Fruit fly (Drosophila melanogaster) whole organism, embryonic: ENCODE results near the gene rt.

Experiments used
- Aef1 ChIP-seq: fragments of 200-800 bp; sonication (Bioruptor generic); IDR thresholded peaks from 3 replicates; pipeline ENCODE4 v1.3.6; 2022; ENCODE audit warnings: missing biosample characterization, missing genetic modification characterization
- Atf6 ChIP-seq: fragments of 200-800 bp; sonication (Bioruptor generic); IDR thresholded peaks from 2 replicates; pipeline ENCODE4 v1.3.6; 2022; ENCODE audit warnings: missing biosample characterization, missing genetic modification characterization
- Awh ChIP-seq: fragments of 200-800 bp; sonication (Bioruptor generic); IDR thresholded peaks from 2 replicates; pipeline ENCODE4, ENCODE4 v1.3.6; 2022; ENCODE audit warnings: missing biosample characterization, missing genetic modification characterization
- B-H2 ChIP-seq: fragments of 200-800 bp; sonication (Bioruptor generic); optimal IDR thresholded peaks from 2 replicates; lab custom pipeline; 2018; ENCODE audit warnings: missing biosample characterization, mild to moderate bottlenecking, missing genetic modification characterization
- Blimp-1 ChIP-seq: fragments of 200-800 bp; sonication (Bioruptor generic); optimal IDR thresholded peaks from 3 replicates; lab custom pipeline; 2018; ENCODE audit warnings: missing biosample characterization, missing genetic modification characterization, mild to moderate bottlenecking, moderate library complexity, missing genetic modification reagents
- CG1024 ChIP-seq: fragments of 200-800 bp; sonication (Bioruptor generic); IDR thresholded peaks from 2 replicates; pipeline ENCODE4 v1.3.6; 2022; ENCODE audit warnings: missing biosample characterization, missing genetic modification characterization
- CG13296 ChIP-seq: fragments of 200-800 bp; sonication (Bioruptor generic); optimal IDR thresholded peaks from 3 replicates; lab custom pipeline; 2018; ENCODE audit warnings: missing biosample characterization, mild to moderate bottlenecking, missing genetic modification characterization
- CG14441 ChIP-seq: fragments of 200-800 bp; sonication (Bioruptor generic); IDR thresholded peaks from 2 replicates; pipeline ENCODE4 v1.3.6; 2022; ENCODE audit warnings: missing biosample characterization, missing genetic modification characterization
- CG15269 ChIP-seq: fragments of 200-800 bp; sonication (Bioruptor generic); optimal IDR thresholded peaks from 2 replicates; lab custom pipeline; 2018; ENCODE audit warnings: missing biosample characterization, mild to moderate bottlenecking, missing genetic modification characterization, moderate library complexity
- CG15514 ChIP-seq: fragments of 200-800 bp; sonication (Bioruptor generic); optimal IDR thresholded peaks from 3 replicates; lab custom pipeline; 2017; ENCODE audit warnings: missing biosample characterization, missing genetic modification characterization, mild to moderate bottlenecking, moderate library complexity, missing genetic modification reagents
- CG18599 ChIP-seq: fragments of 200-800 bp; sonication (Bioruptor generic); optimal IDR thresholded peaks from 3 replicates; lab custom pipeline; 2017; ENCODE audit warnings: missing biosample characterization, missing genetic modification characterization, mild to moderate bottlenecking, moderate library complexity, missing genetic modification reagents
- CG2120 ChIP-seq: fragments of 200-800 bp; sonication (Bioruptor generic); optimal IDR thresholded peaks from 3 replicates; lab custom pipeline; 2016; ENCODE audit warnings: missing biosample characterization, missing genetic modification characterization
- CG2678 ChIP-seq: fragments of 200-800 bp; sonication (Bioruptor generic); optimal IDR thresholded peaks from 3 replicates; lab custom pipeline; 2019; ENCODE audit warnings: missing biosample characterization, mild to moderate bottlenecking, missing genetic modification characterization, moderate library complexity
- CG3163 ChIP-seq: fragments of 200-800 bp; sonication (Bioruptor generic); optimal IDR thresholded peaks from 3 replicates; lab custom pipeline; 2016; ENCODE audit warnings: missing biosample characterization, missing genetic modification characterization
- CG34422 ChIP-seq: fragments of 200-800 bp; sonication (Bioruptor generic); IDR thresholded peaks from 3 replicates; pipeline ENCODE4 v1.3.6; 2022; ENCODE audit warnings: missing biosample characterization, missing genetic modification characterization
- CG4424 ChIP-seq: fragments of 200-800 bp; sonication (Bioruptor generic); optimal IDR thresholded peaks from 3 replicates; lab custom pipeline; 2016; ENCODE audit warnings: missing biosample characterization, missing genetic modification characterization
- CG7839 ChIP-seq: fragments of 200-800 bp; sonication (Bioruptor generic); optimal IDR thresholded peaks from 3 replicates; lab custom pipeline; 2018; ENCODE audit warnings: missing biosample characterization, mild to moderate bottlenecking, missing genetic modification characterization, moderate library complexity
- CG9932 ChIP-seq: fragments of 200-800 bp; sonication (Bioruptor generic); IDR thresholded peaks from 2 replicates; pipeline ENCODE4 v1.3.6; 2022; ENCODE audit warnings: missing biosample characterization, missing genetic modification characterization
- Dbx ChIP-seq: fragments of 200-800 bp; sonication (Bioruptor generic); IDR thresholded peaks from 3 replicates; pipeline ENCODE4 v1.3.6; 2022; ENCODE audit warnings: missing biosample characterization, missing genetic modification characterization
- Drgx ChIP-seq: fragments of 200-800 bp; sonication (Bioruptor generic); IDR thresholded peaks from 2 replicates; pipeline ENCODE4 v1.3.6; 2022; ENCODE audit warnings: missing biosample characterization, missing genetic modification characterization
- E2f2 ChIP-seq: fragments of 200-800 bp; sonication (Bioruptor generic); IDR thresholded peaks from 2 replicates; pipeline ENCODE4 v1.3.6; 2022; ENCODE audit warnings: missing biosample characterization, missing genetic modification characterization
- Ets97D ChIP-seq: fragments of 200-800 bp; sonication (Bioruptor generic); optimal IDR thresholded peaks from 3 replicates; lab custom pipeline; 2016; ENCODE audit warnings: missing biosample characterization, missing genetic modification characterization
- Fer1 ChIP-seq: fragments of 200-800 bp; sonication (Bioruptor generic); optimal IDR thresholded peaks from 2 replicates; lab custom pipeline; 2017; ENCODE audit warnings: missing biosample characterization, mild to moderate bottlenecking, missing genetic modification characterization
- Gsc ChIP-seq: fragments of 200-800 bp; sonication (Bioruptor generic); IDR thresholded peaks from 2 replicates; pipeline ENCODE4 v1.3.6; 2022; ENCODE audit warnings: missing biosample characterization, missing genetic modification characterization
- Gug ChIP-seq: fragments of 200-800 bp; sonication (Bioruptor generic); IDR thresholded peaks from 4 replicates; pipeline ENCODE4 v1.3.6; 2022; ENCODE audit warnings: missing biosample characterization, missing genetic modification characterization
- HLH3B ChIP-seq: fragments of 200-800 bp; sonication (Bioruptor generic); IDR thresholded peaks from 2 replicates; pipeline ENCODE4 v1.3.6; 2022; ENCODE audit warnings: missing biosample characterization, missing genetic modification characterization
- Oli ChIP-seq: fragments of 200-800 bp; sonication (Bioruptor generic); optimal IDR thresholded peaks from 2 replicates; lab custom pipeline; 2018; ENCODE audit warnings: missing biosample characterization, mild to moderate bottlenecking, missing genetic modification characterization, moderate library complexity
- PHDP ChIP-seq: fragments of 200-800 bp; sonication (Bioruptor generic); optimal IDR thresholded peaks from 3 replicates; lab custom pipeline; 2018; ENCODE audit warnings: missing biosample characterization, mild to moderate bottlenecking, missing genetic modification characterization, moderate library complexity
- Pdp1 ChIP-seq, 2 experiments: fragments of 200-800 bp; sonication (Bioruptor generic); optimal IDR thresholded peaks; 3 replicates each; lab custom pipeline; 2016; ENCODE audit warnings: missing biosample characterization in 2 of 2, missing genetic modification characterization in 2 of 2, mild to moderate bottlenecking in 1 of 2, moderate library complexity in 1 of 2
- Xrp1 ChIP-seq: fragments of 200-800 bp; sonication (Bioruptor generic); IDR thresholded peaks from 2 replicates; pipeline ENCODE4 v1.3.6; 2022; ENCODE audit warnings: missing biosample characterization, missing genetic modification characterization
- abd-A ChIP-seq: fragments of 200-800 bp; sonication (Bioruptor generic); optimal IDR thresholded peaks from 3 replicates; lab custom pipeline; 2019; ENCODE audit warnings: missing biosample characterization, mild to moderate bottlenecking, missing genetic modification characterization, moderate library complexity
- az2 ChIP-seq: fragments of 200-800 bp; sonication (Bioruptor generic); optimal IDR thresholded peaks from 3 replicates; lab custom pipeline; 2016; ENCODE audit warnings: missing biosample characterization, missing genetic modification characterization
- bsh ChIP-seq, 2 experiments: fragments of 200-800 bp; sonication (Bioruptor generic); optimal IDR thresholded peaks; 2 replicates each; lab custom pipeline; 2017 to 2018; ENCODE audit warnings: mild to moderate bottlenecking in 2 of 2, missing biosample characterization in 2 of 2, missing genetic modification characterization in 2 of 2, moderate library complexity in 1 of 2
- chif ChIP-seq, 2 experiments: fragments of 200-800 bp; sonication (Bioruptor generic); optimal IDR thresholded peaks; 3 replicates each; lab custom pipeline; 2016; ENCODE audit warnings: missing biosample characterization in 2 of 2, missing genetic modification characterization in 2 of 2
- ems ChIP-seq: fragments of 200-800 bp; sonication (Bioruptor generic); optimal IDR thresholded peaks from 3 replicates; lab custom pipeline; 2016; ENCODE audit warnings: missing biosample characterization, missing genetic modification characterization
- gem ChIP-seq: fragments of 200-800 bp; sonication (Bioruptor generic); optimal IDR thresholded peaks from 2 replicates; lab custom pipeline; 2019; ENCODE audit warnings: missing biosample characterization, mild to moderate bottlenecking, missing genetic modification characterization, moderate library complexity
- hkb ChIP-seq, 2 experiments: fragments of 200-800 bp in 1 of 2; fragments of >200 bp in 1 of 2; sonication (Bioruptor generic) in 1 of 2; IDR thresholded peaks in 1 of 2; optimal IDR thresholded peaks in 1 of 2; 2 replicates each; pipeline versions ENCODE4 v1.3.6 to Lab custom; 2017 to 2022; ENCODE audit warnings: missing biosample characterization in 1 of 2, missing genetic modification characterization in 1 of 2
- lilli ChIP-seq: fragments of 200-800 bp; sonication (Bioruptor generic); optimal IDR thresholded peaks from 3 replicates; lab custom pipeline; 2016; ENCODE audit warnings: missing biosample characterization, missing genetic modification characterization
- lmd ChIP-seq: fragments of 200-800 bp; sonication (Bioruptor generic); IDR thresholded peaks from 2 replicates; pipeline ENCODE4 v1.3.6; 2022; ENCODE audit warnings: missing biosample characterization, missing genetic modification characterization
- phol ChIP-seq: fragments of 200-800 bp; sonication (Bioruptor generic); optimal IDR thresholded peaks from 3 replicates; lab custom pipeline; 2018; ENCODE audit warnings: missing biosample characterization, mild to moderate bottlenecking, missing genetic modification characterization, moderate library complexity
- ranshi ChIP-seq: fragments of 200-800 bp; sonication (Bioruptor generic); IDR thresholded peaks from 2 replicates; pipeline ENCODE4 v1.3.6; 2022; ENCODE audit warnings: missing biosample characterization, missing genetic modification characterization
- row ChIP-seq: fragments of 200-800 bp; sonication (Bioruptor generic); IDR thresholded peaks from 3 replicates; pipeline ENCODE4 v1.3.6; 2022; ENCODE audit warnings: missing biosample characterization, missing genetic modification characterization
- so ChIP-seq: fragments of 200-800 bp; sonication (Bioruptor generic); IDR thresholded peaks from 3 replicates; pipeline ENCODE4 v1.3.6; 2022; ENCODE audit warnings: missing biosample characterization, missing genetic modification characterization
- sob ChIP-seq: fragments of 200-800 bp; sonication (Bioruptor generic); IDR thresholded peaks from 2 replicates; pipeline ENCODE4 v1.3.6; 2022; ENCODE audit warnings: missing biosample characterization, missing genetic modification characterization
- ssp ChIP-seq: fragments of 200-800 bp; sonication (Bioruptor generic); IDR thresholded peaks from 2 replicates; pipeline ENCODE4 v1.3.6; 2022; ENCODE audit warnings: missing biosample characterization, missing genetic modification characterization
- stc ChIP-seq: fragments of 200-800 bp; sonication (Bioruptor generic); IDR thresholded peaks from 2 replicates; pipeline ENCODE4 v1.3.6; 2022; ENCODE audit warnings: missing biosample characterization, missing genetic modification characterization
- unpg ChIP-seq: fragments of 200-800 bp; sonication (Bioruptor generic); optimal IDR thresholded peaks from 3 replicates; lab custom pipeline; 2018; ENCODE audit warnings: missing biosample characterization, mild to moderate bottlenecking, missing genetic modification characterization, moderate library complexity
- vfl ChIP-seq: fragments of 200-800 bp; sonication (Bioruptor generic); optimal IDR thresholded peaks from 2 replicates; lab custom pipeline; 2016; ENCODE audit warnings: missing biosample characterization, missing genetic modification characterization
- vvl ChIP-seq: fragments of 200-800 bp; sonication (Bioruptor generic); IDR thresholded peaks from 2 replicates; pipeline ENCODE4 v1.3.6; 2022; ENCODE audit warnings: missing biosample characterization, missing genetic modification characterization

Gene rt

DNA sequence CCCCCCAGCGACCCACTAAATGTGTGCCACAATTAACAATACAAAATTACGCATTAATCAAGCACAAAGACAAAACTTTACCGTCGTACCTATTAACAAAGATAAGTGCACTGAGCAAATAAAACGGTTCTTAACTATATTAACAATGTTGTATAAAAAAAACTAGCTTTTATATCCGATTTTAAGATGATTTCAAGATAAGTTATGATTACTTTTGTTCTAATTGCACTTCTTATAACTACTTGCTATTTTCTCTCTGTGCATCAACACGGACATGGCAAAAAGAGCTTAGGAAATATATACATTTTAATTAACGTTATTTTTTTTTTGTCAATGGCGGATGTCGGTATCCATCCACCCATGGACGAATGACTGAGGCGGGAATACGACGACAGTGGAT lies 51.4 kb downstream of the rt start (continued):
- TF ChIP-seq CG15269, result peak; percentile 28
- no peak for TF ChIP-seq Gsc
- TF ChIP-seq lmd (GFP tag; lab: Robert Waterston, UW), result peak; percentile 41; the same call in 1 of the 2 replicates
- peak; percentile 25; the same call in 1 of the 2 replicates for TF ChIP-seq E2f2 (GFP tag; lab: Robert Waterston, UW)
- TF ChIP-seq Ets97D (GFP tag; lab: Kevin White, UChicago), result no peak
- no peak for TF ChIP-seq so
- TF ChIP-seq Aef1, result peak; percentile 16; the same call in 1 of the 3 replicates
- peak; percentile 38; the same call in 1 of the 2 replicates for TF ChIP-seq Atf6 (GFP tag; lab: Robert Waterston, UW)
- TF ChIP-seq CG14441 (GFP tag; lab: Robert Waterston, UW), result peak; percentile 27; the same call in 1 of the 2 replicates
- TF ChIP-seq CG4424 (GFP tag; lab: Kevin White, UChicago), result peak; percentile 22
- peak; percentile 24 for TF ChIP-seq CG13296
- peak; percentile 29 for TF ChIP-seq CG18599 (GFP tag; lab: Kevin White, UChicago)
- TF ChIP-seq PHDP (tag; lab: Kevin White, UChicago), result peak; percentile 11
- peak; percentile 15 for TF ChIP-seq CG15514
- TF ChIP-seq chif (GFP tag; optimal IDR thresholded peaks at IDR 0.05; lab: Kevin White, UChicago), result peak in 1 of 2 experiments; percentile 0
- 0 out of 2 replicates have a peak, but pooled peaks have one; percentile 20 for TF ChIP-seq Drgx (GFP tag; lab: Robert Waterston, UW)
- no peak for TF ChIP-seq CG3163 (GFP tag; lab: Kevin White, UChicago)
- 0 out of 3 replicates have a peak, but pooled peaks have one; percentile 55 for TF ChIP-seq CG34422
- peak; percentile 25 for TF ChIP-seq Oli
- 0 out of 2 replicates have a peak, but pooled peaks have one; percentile 24 for TF ChIP-seq HLH3B
- 0 out of 4 replicates have a peak, but pooled peaks have one; percentile 16 for TF ChIP-seq Gug (GFP tag; lab: Robert Waterston, UW)
- TF ChIP-seq CG7839 (tag; lab: Kevin White, UChicago), result peak; percentile 12
- TF ChIP-seq lilli, result no peak
- TF ChIP-seq unpg (GFP tag; lab: Kevin White, UChicago), result peak; percentile 24
- TF ChIP-seq Xrp1 (GFP tag; lab: Robert Waterston, UW), result peak; percentile 48; the same call in 1 of the 2 replicates
- no peak for TF ChIP-seq vfl (GFP tag; lab: Kevin White, UChicago)
- TF ChIP-seq CG2120 (GFP tag; lab: Kevin White, UChicago), result peak; percentile 7
- 0 out of 3 replicates have a peak, but pooled peaks have one; percentile 45 for TF ChIP-seq Dbx (GFP tag; lab: Robert Waterston, UW)
- TF ChIP-seq sob (GFP tag; lab: Robert Waterston, UW), result peak; percentile 43; the same call in 1 of the 2 replicates
- peak; percentile 20 for TF ChIP-seq Fer1 (GFP tag; lab: Kevin White, UChicago)
- peak; percentile 50 for TF ChIP-seq vvl (GFP tag; lab: Robert Waterston, UW)
- TF ChIP-seq CG2678 (tag; lab: Kevin White, UChicago), result peak; percentile 29
- no peak for TF ChIP-seq hkb (optimal IDR thresholded peaks at IDR 0.05; lab: Kevin White, UChicago)
- peak; percentile 60; the same call in 1 of the 2 replicates for TF ChIP-seq hkb (GFP tag; IDR thresholded peaks at IDR 0.05; lab: Robert Waterston, UW)
- TF ChIP-seq row (GFP tag; lab: Robert Waterston, UW), result peak; percentile 48; the same call in 2 of the 3 replicates
- peak; percentile 2 for TF ChIP-seq az2 (GFP tag; lab: Kevin White, UChicago)
- peak; percentile 5 for TF ChIP-seq ems (GFP tag; lab: Kevin White, UChicago)
- peak; percentile 33; the same call in 1 of the 2 replicates for TF ChIP-seq CG1024 (GFP tag; lab: Robert Waterston, UW)
- peak; percentile 56 for TF ChIP-seq gem (tag; lab: Kevin White, UChicago)
- peak; percentile 34 for TF ChIP-seq phol (tag; lab: Kevin White, UChicago)
- no peak for TF ChIP-seq B-H2 (GFP tag; lab: Kevin White, UChicago)
- TF ChIP-seq ssp (GFP tag; lab: Robert Waterston, UW), result 0 out of 2 replicates have a peak, but pooled peaks have one; percentile 16
- peak in 1 of 2 experiments; percentile 41 for TF ChIP-seq bsh (GFP tag; optimal IDR thresholded peaks at IDR 0.05; lab: Kevin White, UChicago)
- TF ChIP-seq Awh (GFP tag; lab: Robert Waterston, UW), result peak; percentile 58
- peak; percentile 53 for TF ChIP-seq CG9932 (GFP tag; lab: Robert Waterston, UW)
- peak; percentile 59 for TF ChIP-seq ranshi (GFP tag; lab: Robert Waterston, UW)
- TF ChIP-seq Pdp1 (GFP tag; optimal IDR thresholded peaks at IDR 0.05; lab: Kevin White, UChicago), result peak in 1 of 2 experiments; percentile 0
- peak; percentile 33; the same call in 1 of the 2 replicates for TF ChIP-seq stc (GFP tag; lab: Robert Waterston, UW)
- peak; percentile 24 for TF ChIP-seq Blimp-1 (GFP tag; lab: Kevin White, UChicago)
- TF ChIP-seq abd-A (tag; lab: Kevin White, UChicago), result no peak
